Fruit fly (Drosophila melanogaster) whole organism, embryonic: ENCODE results near the gene CG6126.

Source experiments
- Aef1 ChIP-seq: fragments of 200-800 bp; sonication (Bioruptor generic); IDR thresholded peaks from 3 replicates; pipeline ENCODE4 v1.3.6; 2022; ENCODE audit warnings: missing biosample characterization, missing genetic modification characterization
- Blimp-1 ChIP-seq: fragments of 200-800 bp; sonication (Bioruptor generic); optimal IDR thresholded peaks from 3 replicates; lab custom pipeline; 2018; ENCODE audit warnings: missing biosample characterization, missing genetic modification characterization, mild to moderate bottlenecking, moderate library complexity, missing genetic modification reagents
- CG10147 ChIP-seq: fragments of 200-800 bp; sonication (Bioruptor generic); optimal IDR thresholded peaks from 2 replicates; lab custom pipeline; 2019; ENCODE audit warnings: missing biosample characterization, mild to moderate bottlenecking, missing genetic modification characterization, moderate library complexity
- CG10321 ChIP-seq: fragments of 200-800 bp; sonication (Bioruptor generic); IDR thresholded peaks from 2 replicates; pipeline ENCODE4 v1.3.6; 2022; ENCODE audit warnings: missing biosample characterization, missing genetic modification characterization
- CG12104 ChIP-seq: fragments of 200-800 bp; sonication (Bioruptor generic); optimal IDR thresholded peaks from 3 replicates; lab custom pipeline; 2016; ENCODE audit warnings: missing biosample characterization, missing genetic modification characterization
- CG12155 ChIP-seq: fragments of 200-800 bp; sonication (Bioruptor generic); optimal IDR thresholded peaks from 3 replicates; lab custom pipeline; 2016; ENCODE audit warnings: missing biosample characterization, missing genetic modification characterization
- CG1233 ChIP-seq: fragments of 200-800 bp; sonication (Bioruptor generic); optimal IDR thresholded peaks from 4 replicates; lab custom pipeline; 2018; ENCODE audit warnings: missing biosample characterization, mild to moderate bottlenecking, missing genetic modification characterization
- CG12659 ChIP-seq: fragments of 200-800 bp; sonication (Bioruptor generic); optimal IDR thresholded peaks from 3 replicates; lab custom pipeline; 2017; ENCODE audit warnings: mild to moderate bottlenecking, missing biosample characterization, missing genetic modification reagents, missing genetic modification characterization
- CG12942 ChIP-seq: fragments of 200-800 bp; sonication (Bioruptor generic); optimal IDR thresholded peaks from 3 replicates; lab custom pipeline; 2016; ENCODE audit warnings: missing biosample characterization, missing genetic modification characterization
- CG14014 ChIP-seq: fragments of 200-800 bp; sonication (Bioruptor generic); IDR thresholded peaks from 2 replicates; pipeline ENCODE4 v1.3.6; 2022; ENCODE audit warnings: missing biosample characterization, missing genetic modification characterization
- CG14050 ChIP-seq: fragments of 200-800 bp; sonication (Bioruptor generic); IDR thresholded peaks from 3 replicates; pipeline ENCODE4 v1.3.6; 2022; ENCODE audit warnings: missing biosample characterization, missing genetic modification characterization
- CG15269 ChIP-seq: fragments of 200-800 bp; sonication (Bioruptor generic); optimal IDR thresholded peaks from 2 replicates; lab custom pipeline; 2018; ENCODE audit warnings: missing biosample characterization, mild to moderate bottlenecking, missing genetic modification characterization, moderate library complexity
- CG15479 ChIP-seq: fragments of 200-800 bp; sonication (Bioruptor generic); optimal IDR thresholded peaks from 3 replicates; lab custom pipeline; 2019; ENCODE audit warnings: missing biosample characterization, mild to moderate bottlenecking, missing genetic modification characterization, moderate library complexity
- CG17385 ChIP-seq: fragments of 200-800 bp; sonication (Bioruptor generic); optimal IDR thresholded peaks from 3 replicates; lab custom pipeline; 2018; ENCODE audit warnings: missing biosample characterization, mild to moderate bottlenecking, missing genetic modification characterization
- CG30020 ChIP-seq: fragments of 200-800 bp; optimal IDR thresholded peaks from 2 replicates; lab custom pipeline; 2019; ENCODE audit warnings: missing biosample characterization, mild to moderate bottlenecking, missing genetic modification characterization, moderate library complexity
- CG3726 ChIP-seq: fragments of 200-800 bp; sonication (Bioruptor generic); IDR thresholded peaks from 3 replicates; pipeline ENCODE4, ENCODE4 v1.3.6; 2022; ENCODE audit warnings: missing biosample characterization, missing genetic modification characterization
- CG6854 ChIP-seq: fragments of 200-800 bp; sonication (Bioruptor generic); optimal IDR thresholded peaks from 3 replicates; lab custom pipeline; 2017; ENCODE audit warnings: missing biosample characterization, mild to moderate bottlenecking, missing genetic modification characterization
- CG7357 ChIP-seq: fragments of 200-800 bp; sonication (Bioruptor generic); IDR thresholded peaks from 3 replicates; pipeline ENCODE4 v1.3.6; 2022; ENCODE audit warnings: missing biosample characterization, missing genetic modification characterization
- CoRest ChIP-seq: fragments of 200-800 bp; sonication (Bioruptor generic); optimal IDR thresholded peaks from 3 replicates; lab custom pipeline; 2018; ENCODE audit warnings: missing biosample characterization, mild to moderate bottlenecking, missing genetic modification characterization, moderate library complexity
- D ChIP-seq, 2 experiments: fragments of 200-800 bp in 1 of 2; fragments of >200 bp in 1 of 2; sonication (Bioruptor generic) in 1 of 2; optimal IDR thresholded peaks; 2 replicates in 1 of 2; 3 replicates in 1 of 2; lab custom pipeline; 2017; ENCODE audit warnings: mild to moderate bottlenecking in 1 of 2, missing biosample characterization in 1 of 2, missing genetic modification characterization in 1 of 2, missing genetic modification reagents in 1 of 2
- Dad ChIP-seq: fragments of 200-800 bp; sonication (Bioruptor generic); optimal IDR thresholded peaks from 3 replicates; lab custom pipeline; 2016; ENCODE audit warnings: missing biosample characterization, missing genetic modification characterization
- Dip3 ChIP-seq: fragments of 200-800 bp; sonication (Bioruptor generic); optimal IDR thresholded peaks from 3 replicates; lab custom pipeline; 2016; ENCODE audit warnings: missing biosample characterization, missing genetic modification characterization
- Elba2 ChIP-seq: fragments of 200-800 bp; sonication (Bioruptor generic); optimal IDR thresholded peaks from 3 replicates; lab custom pipeline; 2016; ENCODE audit warnings: missing biosample characterization, missing genetic modification characterization
- H15 ChIP-seq: fragments of 200-800 bp; sonication (Bioruptor generic); IDR thresholded peaks from 3 replicates; pipeline ENCODE4 v1.3.6; 2022; ENCODE audit warnings: missing biosample characterization, missing genetic modification characterization
- HLH4C ChIP-seq: fragments of 200-800 bp; sonication (Bioruptor generic); IDR thresholded peaks from 3 replicates; pipeline ENCODE4 v1.3.6; 2022; ENCODE audit warnings: missing biosample characterization, missing genetic modification characterization; ENCODE audit not compliant: partially characterized antibody
- Hmr ChIP-seq: fragments of 200-800 bp; sonication (Bioruptor generic); optimal IDR thresholded peaks from 3 replicates; lab custom pipeline; 2017; ENCODE audit warnings: mild to moderate bottlenecking, missing biosample characterization, missing genetic modification reagents, missing genetic modification characterization
- Meics ChIP-seq: fragments of 200-800 bp; sonication (Bioruptor generic); optimal IDR thresholded peaks from 2 replicates; lab custom pipeline; 2017; ENCODE audit warnings: missing biosample characterization, mild to moderate bottlenecking, missing genetic modification characterization
- Myb ChIP-seq: fragments of 200-800 bp; sonication (Bioruptor generic); optimal IDR thresholded peaks from 2 replicates; lab custom pipeline; 2016; ENCODE audit warnings: missing biosample characterization, missing genetic modification characterization
- NC2β ChIP-seq: fragments of 200-800 bp; sonication (Bioruptor generic); optimal IDR thresholded peaks from 2 replicates; lab custom pipeline; 2016; ENCODE audit warnings: missing biosample characterization, missing genetic modification characterization
- Rfx ChIP-seq: fragments of 200-800 bp; sonication (Bioruptor generic); IDR thresholded peaks from 2 replicates; pipeline ENCODE4 v1.3.6; 2022; ENCODE audit warnings: missing biosample characterization, missing genetic modification characterization
- bbx ChIP-seq: fragments of 200-800 bp; sonication (Bioruptor generic); IDR thresholded peaks from 2 replicates; pipeline ENCODE4 v1.3.6; 2022; ENCODE audit warnings: missing biosample characterization, missing genetic modification characterization; ENCODE audit not compliant: partially characterized antibody
- cg ChIP-seq: fragments of 200-800 bp; sonication (Bioruptor generic); optimal IDR thresholded peaks from 3 replicates; lab custom pipeline; 2019; ENCODE audit warnings: missing biosample characterization, mild to moderate bottlenecking, missing genetic modification characterization, moderate library complexity
- dimm ChIP-seq: fragments of 200-800 bp; sonication (Bioruptor generic); IDR thresholded peaks from 2 replicates; pipeline ENCODE4 v1.3.6; 2022; ENCODE audit warnings: missing biosample characterization, missing genetic modification characterization
- emc ChIP-seq: fragments of 200-800 bp; sonication (Bioruptor generic); optimal IDR thresholded peaks from 2 replicates; lab custom pipeline; 2016; ENCODE audit warnings: missing biosample characterization, missing genetic modification characterization
- fd102C ChIP-seq: fragments of 200-800 bp; sonication (Bioruptor generic); optimal IDR thresholded peaks from 2 replicates; lab custom pipeline; 2018; ENCODE audit warnings: missing biosample characterization, mild to moderate bottlenecking, missing genetic modification characterization, moderate library complexity
- fd3F ChIP-seq: fragments of 200-800 bp; sonication (Bioruptor generic); optimal IDR thresholded peaks from 2 replicates; lab custom pipeline; 2018; ENCODE audit warnings: missing biosample characterization, mild to moderate bottlenecking, missing genetic modification characterization, moderate library complexity
- gro ChIP-seq: fragments of 200-800 bp; sonication (Bioruptor generic); optimal IDR thresholded peaks from 2 replicates; lab custom pipeline; 2016; ENCODE audit warnings: missing biosample characterization, missing genetic modification characterization
- her ChIP-seq: fragments of 200-800 bp; sonication (Bioruptor generic); optimal IDR thresholded peaks from 2 replicates; lab custom pipeline; 2016; ENCODE audit warnings: missing biosample characterization, missing genetic modification characterization
- kah ChIP-seq: fragments of 200-800 bp; sonication (Bioruptor generic); optimal IDR thresholded peaks from 2 replicates; lab custom pipeline; 2018; ENCODE audit warnings: missing biosample characterization, mild to moderate bottlenecking, missing genetic modification characterization
- mam ChIP-seq: fragments of 200-800 bp; sonication (Bioruptor generic); optimal IDR thresholded peaks from 3 replicates; lab custom pipeline; 2016; ENCODE audit warnings: missing biosample characterization, missing genetic modification characterization
- pb ChIP-seq: fragments of 200-800 bp; sonication (Bioruptor generic); optimal IDR thresholded peaks from 3 replicates; lab custom pipeline; 2016; ENCODE audit warnings: missing biosample characterization, missing genetic modification characterization
- salm ChIP-seq: fragments of 200-800 bp; sonication (Bioruptor generic); optimal IDR thresholded peaks from 2 replicates; lab custom pipeline; 2018; ENCODE audit warnings: missing biosample characterization, mild to moderate bottlenecking, missing genetic modification characterization
- ssp ChIP-seq: fragments of 200-800 bp; sonication (Bioruptor generic); IDR thresholded peaks from 2 replicates; pipeline ENCODE4 v1.3.6; 2022; ENCODE audit warnings: missing biosample characterization, missing genetic modification characterization
- stc ChIP-seq: fragments of 200-800 bp; sonication (Bioruptor generic); IDR thresholded peaks from 2 replicates; pipeline ENCODE4 v1.3.6; 2022; ENCODE audit warnings: missing biosample characterization, missing genetic modification characterization
- stwl ChIP-seq: fragments of 200-800 bp; sonication (Bioruptor generic); optimal IDR thresholded peaks from 3 replicates; lab custom pipeline; 2018; ENCODE audit warnings: missing biosample characterization, mild to moderate bottlenecking, missing genetic modification characterization, moderate library complexity
- tio ChIP-seq: fragments of 200-800 bp; sonication (Bioruptor generic); optimal IDR thresholded peaks from 2 replicates; lab custom pipeline; 2017; ENCODE audit warnings: missing biosample characterization, missing genetic modification characterization, inconsistent platforms
- toy ChIP-seq: fragments of 200-800 bp; sonication (Bioruptor generic); IDR thresholded peaks from 2 replicates; pipeline ENCODE4 v1.3.6; 2022; ENCODE audit warnings: missing biosample characterization, missing genetic modification characterization
- unpg ChIP-seq: fragments of 200-800 bp; sonication (Bioruptor generic); optimal IDR thresholded peaks from 3 replicates; lab custom pipeline; 2018; ENCODE audit warnings: missing biosample characterization, mild to moderate bottlenecking, missing genetic modification characterization, moderate library complexity
- wek ChIP-seq: fragments of 200-800 bp; sonication (Bioruptor generic); optimal IDR thresholded peaks from 3 replicates; lab custom pipeline; 2018; ENCODE audit warnings: missing biosample characterization, mild to moderate bottlenecking, missing genetic modification characterization, moderate library complexity

The CG6126 gene

dm6 chr3R:16209714-16210553 is 7.1 kb upstream of the CG6126 start (continued):
- TF ChIP-seq CG1233 (GFP tag; lab: Kevin White, UChicago) (no peak), Elba2 (GFP tag; lab: Kevin White, UChicago) (no peak), CG7357 (no peak), her (GFP tag; lab: Kevin White, UChicago) (no peak), bbx (GFP tag; lab: Robert Waterston, UW) (no peak), stc (GFP tag; lab: Robert Waterston, UW) (no peak), CG15269 (peak; percentile 53), Meics (GFP tag; lab: Kevin White, UChicago) (peak; percentile 75), CG12104 (no peak), Dad (GFP tag; lab: Kevin White, UChicago) (no peak), D (optimal IDR thresholded peaks at IDR 0.05; lab: Kevin White, UChicago) (no peak), D (GFP tag; optimal IDR thresholded peaks at IDR 0.05; lab: Kevin White, UChicago) (no peak), fd3F (GFP tag; lab: Kevin White, UChicago) (no peak), Rfx (GFP tag; lab: Robert Waterston, UW) (no peak), toy (GFP tag; lab: Robert Waterston, UW) (0 out of 2 replicates have a peak, but pooled peaks have one; percentile 6), CG14050 (GFP tag; lab: Robert Waterston, UW) (no peak), CG10321 (GFP tag; lab: Robert Waterston, UW) (no peak), unpg (GFP tag; lab: Kevin White, UChicago) (no peak), fd102C (no peak), Aef1 (GFP tag; lab: Robert Waterston, UW) (no peak), HLH4C (no peak), kah (no peak), salm (no peak), CG12155 (GFP tag; lab: Kevin White, UChicago) (no peak), emc (GFP tag; lab: Kevin White, UChicago) (no peak), CG30020 (tag; lab: Kevin White, UChicago) (no peak), CG15479 (GFP tag; lab: Kevin White, UChicago) (no peak), CG12659 (GFP tag; lab: Kevin White, UChicago) (peak; percentile 48), dimm (GFP tag; lab: Robert Waterston, UW) (no peak), CG14014 (GFP tag; lab: Robert Waterston, UW) (no peak; the same call in 1 of the 2 replicates), CoRest (peak; percentile 67), Dip3 (GFP tag; lab: Kevin White, UChicago) (no peak), gro (GFP tag; lab: Kevin White, UChicago) (no peak), Myb (no peak), CG12942 (GFP tag; lab: Kevin White, UChicago) (peak; percentile 35), H15 (GFP tag; lab: Robert Waterston, UW) (peak; percentile 45; the same call in 1 of the 3 replicates), CG3726 (GFP tag; lab: Robert Waterston, UW) (no peak), mam (GFP tag; lab: Kevin White, UChicago) (no peak), CG17385 (GFP tag; lab: Kevin White, UChicago) (peak; percentile 43), stwl (tag; lab: Kevin White, UChicago) (no peak), cg (GFP tag; lab: Kevin White, UChicago) (no peak), ssp (GFP tag; lab: Robert Waterston, UW) (no peak), Hmr (peak; percentile 74), Blimp-1 (no peak), tio (GFP tag; lab: Kevin White, UChicago) (no peak), wek (no peak), NC2β (GFP tag; lab: Kevin White, UChicago) (no peak), CG10147 (peak; percentile 42), CG6854 (GFP tag; lab: Kevin White, UChicago) (peak; percentile 63), pb (no peak)
